Worm (Caenorhabditis elegans) whole organism, late embryonic: ENCODE results near the gene srw-21.

Source experiments
- F13H6.1 ChIP-seq: sonication (generic microtip); optimal IDR thresholded peaks from 2 replicates; lab custom pipeline; 2016; ENCODE audit warnings: missing genetic modification characterization, missing compliant biosample characterization
- K02D7.2 ChIP-seq: sonication (generic microtip); optimal IDR thresholded peaks from 2 replicates; lab custom pipeline; 2017; ENCODE audit warnings: mild to moderate bottlenecking, missing genetic modification characterization, missing compliant biosample characterization
- T23F11.4 ChIP-seq: fragments of 200-800 bp; sonication (Bioruptor generic); optimal IDR thresholded peaks from 2 replicates; lab custom pipeline; 2018; ENCODE audit warnings: mild to moderate bottlenecking, missing genetic modification characterization, missing compliant biosample characterization
- ceh-14 ChIP-seq: sonication (generic microtip); optimal IDR thresholded peaks from 2 replicates; lab custom pipeline; 2016; ENCODE audit warnings: missing genotype, missing genetic modification characterization, missing compliant biosample characterization
- ceh-2 ChIP-seq: sonication (generic microtip); optimal IDR thresholded peaks from 2 replicates; lab custom pipeline; 2016; ENCODE audit warnings: missing genotype, missing genetic modification characterization, missing compliant biosample characterization
- ceh-24 ChIP-seq: sonication (generic microtip); optimal IDR thresholded peaks from 2 replicates; lab custom pipeline; 2016; ENCODE audit warnings: mild to moderate bottlenecking, missing genetic modification characterization, missing compliant biosample characterization
- ceh-30 ChIP-seq: fragments of 150-350 bp; optimal IDR thresholded peaks from 2 replicates; lab custom pipeline; 2014; ENCODE audit warnings: missing biosample characterization, missing genetic modification characterization
- ceh-34 ChIP-seq: sonication (generic microtip); optimal IDR thresholded peaks from 2 replicates; lab custom pipeline; 2016; ENCODE audit warnings: mild to moderate bottlenecking, missing genetic modification characterization, missing compliant biosample characterization
- ceh-45 ChIP-seq: fragments of 200-800 bp; sonication (Bioruptor generic); IDR thresholded peaks from 2 replicates; pipeline ENCODE4 v1.3.6; 2022; ENCODE audit warnings: missing genetic modification reagents, missing genetic modification characterization, missing compliant biosample characterization
- dmd-4 ChIP-seq: sonication (generic microtip); optimal IDR thresholded peaks from 2 replicates; lab custom pipeline; 2016; ENCODE audit warnings: borderline replicate concordance, missing genetic modification characterization, missing compliant biosample characterization
- dve-1 ChIP-seq: sonication (generic microtip); optimal IDR thresholded peaks from 2 replicates; lab custom pipeline; 2017; ENCODE audit warnings: antibody characterized with exemption, mild to moderate bottlenecking, missing genetic modification characterization, missing compliant biosample characterization
- elt-2 ChIP-seq: sonication (generic microtip); optimal IDR thresholded peaks from 2 replicates; lab custom pipeline; 2016; ENCODE audit warnings: missing genetic modification reagents, missing genetic modification characterization, missing compliant biosample characterization
- ets-4 ChIP-seq: sonication (generic microtip); optimal IDR thresholded peaks from 2 replicates; lab custom pipeline; 2016; ENCODE audit warnings: missing genetic modification characterization, missing compliant biosample characterization
- fax-1 ChIP-seq: sonication (generic microtip); optimal IDR thresholded peaks from 2 replicates; lab custom pipeline; 2016; ENCODE audit warnings: missing genotype, missing genetic modification characterization, missing compliant biosample characterization
- fkh-10 ChIP-seq: fragments of 150-350 bp; optimal IDR thresholded peaks from 2 replicates; lab custom pipeline; 2014; ENCODE audit warnings: missing biosample characterization, missing genetic modification reagents, missing genetic modification characterization
- fkh-6 ChIP-seq: sonication (generic microtip); optimal IDR thresholded peaks from 2 replicates; lab custom pipeline; 2016; ENCODE audit warnings: missing genetic modification characterization, missing compliant biosample characterization
- gmeb-2 ChIP-seq: sonication (generic microtip); optimal IDR thresholded peaks from 2 replicates; lab custom pipeline; 2016; ENCODE audit warnings: missing genetic modification characterization, inconsistent platforms, missing compliant biosample characterization
- hlh-13 ChIP-seq: fragments of 200-800 bp; sonication (Bioruptor generic); optimal IDR thresholded peaks from 2 replicates; lab custom pipeline; 2018; ENCODE audit warnings: mild to moderate bottlenecking, missing genetic modification characterization, missing compliant biosample characterization
- hlh-30 ChIP-seq: sonication (generic microtip); optimal IDR thresholded peaks from 2 replicates; lab custom pipeline; 2017; ENCODE audit warnings: antibody characterized with exemption, missing genetic modification characterization, missing compliant biosample characterization; ENCODE audit not compliant: insufficient read depth
- hlh-6 ChIP-seq: sonication (generic microtip); optimal IDR thresholded peaks from 2 replicates; lab custom pipeline; 2016; ENCODE audit warnings: missing genotype, missing genetic modification characterization, missing compliant biosample characterization
- lin-11 ChIP-seq: fragments of 200-800 bp; sonication (Bioruptor generic); optimal IDR thresholded peaks from 2 replicates; lab custom pipeline; 2018; ENCODE audit warnings: mild to moderate bottlenecking, missing genetic modification characterization, missing compliant biosample characterization
- madf-2 ChIP-seq: sonication (generic microtip); optimal IDR thresholded peaks from 2 replicates; lab custom pipeline; 2017; ENCODE audit warnings: missing genetic modification characterization, missing compliant biosample characterization
- mec-3 ChIP-seq: sonication (generic microtip); optimal IDR thresholded peaks from 2 replicates; lab custom pipeline; 2016; ENCODE audit warnings: borderline replicate concordance, missing genetic modification characterization, missing compliant biosample characterization
- nfya-1 ChIP-seq: sonication (generic microtip); optimal IDR thresholded peaks from 2 replicates; lab custom pipeline; 2017; ENCODE audit warnings: missing genetic modification characterization, mild to moderate bottlenecking, missing compliant biosample characterization, antibody characterized with exemption, moderate library complexity
- nhr-232 ChIP-seq: sonication (generic microtip); optimal IDR thresholded peaks from 2 replicates; lab custom pipeline; 2016; ENCODE audit warnings: missing genetic modification characterization, missing compliant biosample characterization
- npax-4 ChIP-seq: sonication (generic microtip); optimal IDR thresholded peaks from 2 replicates; lab custom pipeline; 2016; ENCODE audit warnings: missing genetic modification characterization, missing compliant biosample characterization
- odd-2 ChIP-seq: sonication (generic microtip); optimal IDR thresholded peaks from 2 replicates; lab custom pipeline; 2017; ENCODE audit warnings: antibody characterized with exemption, mild to moderate bottlenecking, missing genetic modification characterization, missing compliant biosample characterization
- pag-3 ChIP-seq: sonication (generic microtip); optimal IDR thresholded peaks from 2 replicates; lab custom pipeline; 2016; ENCODE audit warnings: missing compliant biosample characterization, missing genetic modification characterization, borderline replicate concordance
- pha-2 ChIP-seq: sonication (generic microtip); optimal IDR thresholded peaks from 2 replicates; lab custom pipeline; 2017; ENCODE audit warnings: mild to moderate bottlenecking, missing genetic modification characterization, missing compliant biosample characterization
- pqm-1 ChIP-seq: sonication (generic microtip); optimal IDR thresholded peaks from 2 replicates; lab custom pipeline; 2016; ENCODE audit warnings: missing genetic modification characterization, missing compliant biosample characterization
- pros-1 ChIP-seq: fragments of 150-350 bp; optimal IDR thresholded peaks from 2 replicates; lab custom pipeline; 2014; ENCODE audit warnings: missing biosample characterization, missing genetic modification reagents, missing genetic modification characterization
- ref-2 ChIP-seq: sonication (generic microtip); optimal IDR thresholded peaks from 2 replicates; lab custom pipeline; 2016; ENCODE audit warnings: missing genetic modification characterization, missing compliant biosample characterization
- rnt-1 ChIP-seq: sonication (generic microtip); optimal IDR thresholded peaks from 2 replicates; lab custom pipeline; 2016; ENCODE audit warnings: missing genetic modification characterization, missing compliant biosample characterization
- sdc-2 ChIP-seq: sonication (generic microtip); optimal IDR thresholded peaks from 2 replicates; lab custom pipeline; 2016; ENCODE audit warnings: missing genotype, missing genetic modification characterization, missing compliant biosample characterization
- syd-9 ChIP-seq: sonication (generic microtip); optimal IDR thresholded peaks from 2 replicates; lab custom pipeline; 2016; ENCODE audit warnings: mild to moderate bottlenecking, missing genetic modification characterization, moderate library complexity, missing compliant biosample characterization
- tbx-2 ChIP-seq: sonication (generic microtip); optimal IDR thresholded peaks from 2 replicates; lab custom pipeline; 2016; ENCODE audit warnings: missing genetic modification characterization, missing compliant biosample characterization
- ttx-3 ChIP-seq: sonication (generic microtip); optimal IDR thresholded peaks from 2 replicates; lab custom pipeline; 2016; ENCODE audit warnings: missing genetic modification reagents, missing genetic modification characterization, missing compliant biosample characterization
- zip-5 ChIP-seq: sonication (generic microtip); optimal IDR thresholded peaks from 2 replicates; lab custom pipeline; 2016; ENCODE audit warnings: missing genetic modification characterization, missing compliant biosample characterization

srw-21 gene

ce11 chrV:15493680-15494079 is 5.8 kb downstream of the srw-21 start, which contains the start of gene srh-218:
Gene srh-218 (plus strand): TSS chrV:15493980.
- TF ChIP-seq fkh-6 (no peak), ceh-2 (tag; lab: Kevin White, UChicago) (no peak), K02D7.2 (tag; lab: Kevin White, UChicago) (no peak)

- TF ChIP-seq ttx-3 (tag; lab: Kevin White, UChicago), result no peak
- no peak for TF ChIP-seq ceh-24 (tag; lab: Kevin White, UChicago)
- no peak for TF ChIP-seq nhr-232 (tag; lab: Kevin White, UChicago)
- TF ChIP-seq hlh-6 (tag; lab: Kevin White, UChicago), result no peak
- TF ChIP-seq T23F11.4 (GFP tag; lab: Kevin White, UChicago), result no peak
- TF ChIP-seq F13H6.1 (tag; lab: Kevin White, UChicago), result no peak
- TF ChIP-seq ceh-45, result no peak
- TF ChIP-seq hlh-13, result no peak
- TF ChIP-seq sdc-2 (tag; lab: Kevin White, UChicago), result no peak
- TF ChIP-seq gmeb-2 (tag; lab: Kevin White, UChicago), result no peak
- TF ChIP-seq ceh-30, result no peak
- no peak for TF ChIP-seq mec-3 (tag; lab: Kevin White, UChicago)
- TF ChIP-seq pqm-1, result no peak
- TF ChIP-seq tbx-2 (tag; lab: Kevin White, UChicago), result no peak
- no peak for TF ChIP-seq madf-2 (tag; lab: Kevin White, UChicago)
- TF ChIP-seq ceh-14, result no peak
- no peak for TF ChIP-seq ref-2 (tag; lab: Kevin White, UChicago)
- TF ChIP-seq, all 69 proteins: peak for 0
Measured at ce11 chrV:15495169-15495568, 7.3 kb downstream of the srw-21 start, which contains the start of gene srh-219. Gene srh-219 (plus strand): TSS chrV:15495469.

ce11 chrV:15497731-15498130 is 9.9 kb downstream of the srw-21 start:
- TF ChIP-seq nfya-1 (tag; lab: Kevin White, UChicago) (peak; percentile 46), hlh-30 (tag; lab: Kevin White, UChicago) (peak; percentile 58), lin-11 (no peak), tbx-2 (tag; lab: Kevin White, UChicago) (peak; percentile 63), ceh-2 (tag; lab: Kevin White, UChicago) (peak; percentile 8), sdc-2 (tag; lab: Kevin White, UChicago) (no peak), ets-4 (tag; lab: Kevin White, UChicago) (peak; percentile 15), pros-1 (peak; percentile 9), ceh-34 (tag; lab: Kevin White, UChicago) (peak; percentile 48), hlh-6 (tag; lab: Kevin White, UChicago) (no peak), elt-2 (peak; percentile 77)

ce11 chrV:15498434-15498833 is 10.6 kb downstream of the srw-21 start, which contains the start of gene C06B8.7:
Gene C06B8.7 (plus strand): TSS chrV:15498734.
- no peak for TF ChIP-seq rnt-1 (tag; lab: Kevin White, UChicago)
- TF ChIP-seq npax-4 (tag; lab: Kevin White, UChicago), result no peak
- TF ChIP-seq fax-1, result no peak
- TF ChIP-seq elt-2, result no peak
- TF ChIP-seq gmeb-2 (tag; lab: Kevin White, UChicago), result no peak
- TF ChIP-seq odd-2 (tag; lab: Kevin White, UChicago), result no peak
- no peak for TF ChIP-seq hlh-6 (tag; lab: Kevin White, UChicago)
- no peak for TF ChIP-seq pha-2 (tag; lab: Kevin White, UChicago)
- no peak for TF ChIP-seq syd-9 (tag; lab: Kevin White, UChicago)
- TF ChIP-seq dve-1 (tag; lab: Kevin White, UChicago), result no peak
- no peak for TF ChIP-seq zip-5
- no peak for TF ChIP-seq fkh-10 (GFP tag; lab: Kevin White, UChicago)
- no peak for TF ChIP-seq nfya-1 (tag; lab: Kevin White, UChicago)
- TF ChIP-seq ceh-34 (tag; lab: Kevin White, UChicago), result no peak
- TF ChIP-seq dmd-4 (tag; lab: Kevin White, UChicago), result no peak
- TF ChIP-seq pag-3 (tag; lab: Kevin White, UChicago), result no peak
